Worm (Caenorhabditis elegans): ENCODE data around the gene C13G3.1.

ce11 chrV:11034748-11035147, 22.5 kb upstream of the C13G3.1 start, which contains the start of gene pptr-2:
- TF ChIP-seq elt-1 (tag; optimal IDR thresholded peaks at IDR 0.05), result no peak
- TF ChIP-seq jun-1 (tag; optimal IDR thresholded peaks at IDR 0.05), result no peak
- TF ChIP-seq lsy-12 (tag; optimal IDR thresholded peaks at IDR 0.05), result no peak
- TF ChIP-seq lin-15B (tag; optimal IDR thresholded peaks at IDR 0.05), result no peak
- no peak for TF ChIP-seq snpc-4 (tag; optimal IDR thresholded peaks at IDR 0.05)
- TF ChIP-seq elt-2 (tag; optimal IDR thresholded peaks at IDR 0.05), result no peak
- no peak for TF ChIP-seq mdl-1 (tag; optimal IDR thresholded peaks at IDR 0.05)
- TF ChIP-seq elt-3 (tag; optimal IDR thresholded peaks at IDR 0.05), result no peak
- no peak for TF ChIP-seq unc-62 (GFP tag; optimal IDR thresholded peaks at IDR 0.05)
- TF ChIP-seq nhr-76 (tag; optimal IDR thresholded peaks at IDR 0.05), result no peak
- no peak for TF ChIP-seq mml-1 (tag; optimal IDR thresholded peaks at IDR 0.05)
- TF ChIP-seq ztf-4 (tag; optimal IDR thresholded peaks at IDR 0.05), result no peak
- TF ChIP-seq hmg-11 (tag; optimal IDR thresholded peaks at IDR 0.05), result no peak
- no peak for TF ChIP-seq pha-4 (tag; optimal IDR thresholded peaks at IDR 0.05)
